Fruit fly (Drosophila melanogaster) whole organism, embryonic: ENCODE data around the gene eIF4E5.

ENCODE experiments used
- Ada2b ChIP-seq: fragments of 200-800 bp; sonication (Bioruptor generic); IDR thresholded peaks from 2 replicates; pipeline ENCODE4 v1.3.6; 2022; ENCODE audit warnings: missing biosample characterization, missing genetic modification characterization
- CG10147 ChIP-seq: fragments of 200-800 bp; sonication (Bioruptor generic); optimal IDR thresholded peaks from 2 replicates; lab custom pipeline; 2019; ENCODE audit warnings: missing biosample characterization, mild to moderate bottlenecking, missing genetic modification characterization, moderate library complexity
- CG11723 ChIP-seq: fragments of 200-800 bp; sonication (Bioruptor generic); optimal IDR thresholded peaks from 2 replicates; lab custom pipeline; 2017; ENCODE audit warnings: missing biosample characterization, mild to moderate bottlenecking, missing genetic modification characterization
- CG14014 ChIP-seq: fragments of 200-800 bp; sonication (Bioruptor generic); IDR thresholded peaks from 2 replicates; pipeline ENCODE4 v1.3.6; 2022; ENCODE audit warnings: missing biosample characterization, missing genetic modification characterization
- CG14667 ChIP-seq: fragments of 200-800 bp; sonication (Bioruptor generic); IDR thresholded peaks from 2 replicates; pipeline ENCODE4 v1.3.6; 2022; ENCODE audit warnings: missing biosample characterization, missing genetic modification characterization
- CG15601 ChIP-seq: fragments of 200-800 bp; sonication (Bioruptor generic); optimal IDR thresholded peaks from 3 replicates; lab custom pipeline; 2019; ENCODE audit warnings: missing biosample characterization, mild to moderate bottlenecking, missing genetic modification characterization, moderate library complexity
- CG17361 ChIP-seq: fragments of 200-800 bp; sonication (Bioruptor generic); IDR thresholded peaks from 3 replicates; pipeline ENCODE4 v1.3.6; 2022; ENCODE audit warnings: missing biosample characterization, missing genetic modification characterization
- CG3065 ChIP-seq: fragments of 200-800 bp; sonication (Bioruptor generic); optimal IDR thresholded peaks from 2 replicates; lab custom pipeline; 2016; ENCODE audit warnings: missing biosample characterization, missing genetic modification characterization
- CG31441 ChIP-seq: fragments of 200-800 bp; sonication (Bioruptor generic); IDR thresholded peaks from 2 replicates; pipeline ENCODE4 v1.3.6; 2022; ENCODE audit warnings: missing biosample characterization, missing genetic modification characterization
- CG3281 ChIP-seq: fragments of 200-800 bp; sonication (Bioruptor generic); optimal IDR thresholded peaks from 3 replicates; lab custom pipeline; 2017; ENCODE audit warnings: missing biosample characterization, mild to moderate bottlenecking, missing genetic modification characterization
- CG4360 ChIP-seq: fragments of 200-800 bp; sonication (Bioruptor generic); IDR thresholded peaks from 2 replicates; pipeline ENCODE4 v1.3.6; 2022; ENCODE audit warnings: missing biosample characterization, missing genetic modification characterization
- CG5953 ChIP-seq: fragments of 200-800 bp; sonication (Bioruptor generic); IDR thresholded peaks from 2 replicates; pipeline ENCODE4 v1.3.6; 2022; ENCODE audit warnings: missing biosample characterization, missing genetic modification characterization
- CG6175 ChIP-seq: fragments of 200-800 bp; sonication (Bioruptor generic); IDR thresholded peaks from 3 replicates; pipeline ENCODE4 v1.3.6; 2022; ENCODE audit warnings: missing biosample characterization, missing genetic modification characterization
- CG6272 ChIP-seq: fragments of 200-800 bp; sonication (Bioruptor generic); IDR thresholded peaks from 2 replicates; pipeline ENCODE4 v1.3.6; 2022; ENCODE audit warnings: missing biosample characterization, missing genetic modification characterization
- CG6654 ChIP-seq: fragments of 200-800 bp; sonication (Bioruptor generic); optimal IDR thresholded peaks from 2 replicates; lab custom pipeline; 2017; ENCODE audit warnings: missing biosample characterization, mild to moderate bottlenecking, missing genetic modification characterization
- CG6683 ChIP-seq: fragments of 200-800 bp; sonication (Bioruptor generic); optimal IDR thresholded peaks from 2 replicates; lab custom pipeline; 2017; ENCODE audit warnings: missing biosample characterization, mild to moderate bottlenecking, missing genetic modification characterization, missing genetic modification reagents
- CG6689 ChIP-seq: fragments of 200-800 bp; sonication (Bioruptor generic); IDR thresholded peaks from 2 replicates; pipeline ENCODE4 v1.3.6; 2022; ENCODE audit warnings: missing biosample characterization, missing genetic modification characterization
- CG6813 ChIP-seq: fragments of 200-800 bp; sonication (Bioruptor generic); optimal IDR thresholded peaks from 2 replicates; lab custom pipeline; 2017; ENCODE audit warnings: missing biosample characterization, missing genetic modification characterization, mild to moderate bottlenecking, moderate library complexity, missing genetic modification reagents
- CG7271 ChIP-seq: fragments of 200-800 bp; sonication (Bioruptor generic); optimal IDR thresholded peaks from 2 replicates; lab custom pipeline; 2018; ENCODE audit warnings: missing biosample characterization, mild to moderate bottlenecking, missing genetic modification characterization, moderate library complexity
- CG7357 ChIP-seq: fragments of 200-800 bp; sonication (Bioruptor generic); IDR thresholded peaks from 3 replicates; pipeline ENCODE4 v1.3.6; 2022; ENCODE audit warnings: missing biosample characterization, missing genetic modification characterization
- CG7987 ChIP-seq: fragments of 200-800 bp; sonication (Bioruptor generic); optimal IDR thresholded peaks from 2 replicates; lab custom pipeline; 2018; ENCODE audit warnings: missing biosample characterization, mild to moderate bottlenecking, missing genetic modification characterization, moderate library complexity
- CG8281 ChIP-seq: fragments of 200-800 bp; sonication (Bioruptor generic); optimal IDR thresholded peaks from 2 replicates; lab custom pipeline; 2018; ENCODE audit warnings: missing biosample characterization, mild to moderate bottlenecking, missing genetic modification characterization, moderate library complexity
- CG8478 ChIP-seq: fragments of >200 bp; optimal IDR thresholded peaks from 2 replicates; lab custom pipeline; 2018
- CG9797 ChIP-seq: fragments of 200-800 bp; sonication (Bioruptor generic); optimal IDR thresholded peaks from 3 replicates; lab custom pipeline; 2018; ENCODE audit warnings: missing biosample characterization, mild to moderate bottlenecking, missing genetic modification characterization
- Dbx ChIP-seq: fragments of 200-800 bp; sonication (Bioruptor generic); IDR thresholded peaks from 3 replicates; pipeline ENCODE4 v1.3.6; 2022; ENCODE audit warnings: missing biosample characterization, missing genetic modification characterization
- Doc2 ChIP-seq: fragments of 200-800 bp; sonication (Bioruptor generic); IDR thresholded peaks from 2 replicates; pipeline ENCODE4 v1.3.6; 2022; ENCODE audit warnings: missing biosample characterization, missing genetic modification characterization
- Eip74EF ChIP-seq, 2 experiments: fragments of 200-800 bp in 1 of 2; fragments of >200 bp in 1 of 2; sonication (Bioruptor generic) in 1 of 2; optimal IDR thresholded peaks; 2 replicates each; lab custom pipeline; 2017 to 2019; ENCODE audit warnings: missing biosample characterization in 2 of 2, missing genetic modification characterization in 2 of 2, mild to moderate bottlenecking in 1 of 2, moderate library complexity in 1 of 2
- H15 ChIP-seq: fragments of 200-800 bp; sonication (Bioruptor generic); IDR thresholded peaks from 3 replicates; pipeline ENCODE4 v1.3.6; 2022; ENCODE audit warnings: missing biosample characterization, missing genetic modification characterization
- Hr3 ChIP-seq: fragments of 200-800 bp; sonication (Bioruptor generic); optimal IDR thresholded peaks from 3 replicates; lab custom pipeline; 2016; ENCODE audit warnings: missing biosample characterization, missing genetic modification characterization
- Hr51 ChIP-seq, 2 experiments: fragments of 200-800 bp; sonication (Bioruptor generic); optimal IDR thresholded peaks; 2 replicates in 1 of 2; 3 replicates in 1 of 2; lab custom pipeline; 2016 to 2018; ENCODE audit warnings: missing biosample characterization in 2 of 2, missing genetic modification characterization in 2 of 2, mild to moderate bottlenecking in 1 of 2, moderate library complexity in 1 of 2
- Lhr ChIP-seq: fragments of 200-800 bp; sonication (Bioruptor generic); optimal IDR thresholded peaks from 3 replicates; lab custom pipeline; 2017; ENCODE audit warnings: mild to moderate bottlenecking, missing biosample characterization, missing genetic modification reagents, missing genetic modification characterization
- MBD-R2 ChIP-seq: fragments of 200-800 bp; sonication (Bioruptor generic); IDR thresholded peaks from 2 replicates; pipeline ENCODE4 v1.3.6; 2022; ENCODE audit warnings: missing biosample characterization, missing genetic modification characterization
- Scr ChIP-seq: fragments of 200-800 bp; sonication (Bioruptor generic); IDR thresholded peaks from 2 replicates; pipeline ENCODE4 v1.3.6; 2022; ENCODE audit warnings: missing biosample characterization, missing genetic modification characterization; ENCODE audit not compliant: partially characterized antibody
- Sry-β ChIP-seq: fragments of 200-800 bp; sonication (Bioruptor generic); optimal IDR thresholded peaks from 2 replicates; lab custom pipeline; 2018; ENCODE audit warnings: missing biosample characterization, mild to moderate bottlenecking, missing genetic modification characterization, moderate library complexity
- Ssrp ChIP-seq: fragments of 200-800 bp; sonication (Bioruptor generic); optimal IDR thresholded peaks from 2 replicates; lab custom pipeline; 2018; ENCODE audit warnings: missing biosample characterization, mild to moderate bottlenecking, missing genetic modification characterization, moderate library complexity
- bbx ChIP-seq: fragments of 200-800 bp; sonication (Bioruptor generic); IDR thresholded peaks from 2 replicates; pipeline ENCODE4 v1.3.6; 2022; ENCODE audit warnings: missing biosample characterization, missing genetic modification characterization; ENCODE audit not compliant: partially characterized antibody
- br ChIP-seq: fragments of >200 bp; optimal IDR thresholded peaks from 2 replicates; lab custom pipeline; 2017
- caup ChIP-seq: fragments of 200-800 bp; sonication (Bioruptor generic); optimal IDR thresholded peaks from 3 replicates; lab custom pipeline; 2017; ENCODE audit warnings: missing biosample characterization, mild to moderate bottlenecking, missing genetic modification characterization, moderate library complexity; ENCODE audit not compliant: severe bottlenecking
- chif ChIP-seq, 2 experiments: fragments of 200-800 bp; sonication (Bioruptor generic); optimal IDR thresholded peaks; 3 replicates each; lab custom pipeline; 2016; ENCODE audit warnings: missing biosample characterization in 2 of 2, missing genetic modification characterization in 2 of 2
- dati ChIP-seq: fragments of 200-800 bp; sonication (Bioruptor generic); IDR thresholded peaks from 2 replicates; pipeline ENCODE4 v1.3.6; 2022; ENCODE audit warnings: missing biosample characterization, missing genetic modification characterization
- esg ChIP-seq: fragments of 200-800 bp; sonication (Bioruptor generic); conservative IDR thresholded peaks from 2 replicates; pipeline ENCODE4 v1.3.6; 2022; ENCODE audit warnings: missing biosample characterization, missing genetic modification characterization
- fd96Cb ChIP-seq: fragments of 200-800 bp; sonication (Bioruptor generic); optimal IDR thresholded peaks from 2 replicates; lab custom pipeline; 2018; ENCODE audit warnings: missing biosample characterization, mild to moderate bottlenecking, missing genetic modification characterization, moderate library complexity
- gce ChIP-seq: fragments of 200-800 bp; sonication (Bioruptor generic); IDR thresholded peaks from 3 replicates; pipeline ENCODE4 v1.3.6; 2022; ENCODE audit warnings: missing biosample characterization, missing genetic modification characterization
- gcm2 ChIP-seq: fragments of 200-800 bp; sonication (Bioruptor generic); optimal IDR thresholded peaks from 2 replicates; lab custom pipeline; 2016; ENCODE audit warnings: missing biosample characterization, missing genetic modification characterization
- sd ChIP-seq: fragments of 200-800 bp; sonication (Bioruptor generic); optimal IDR thresholded peaks from 3 replicates; lab custom pipeline; 2018; ENCODE audit warnings: missing biosample characterization, mild to moderate bottlenecking, missing genetic modification characterization, moderate library complexity
- sens-2 ChIP-seq: fragments of 200-800 bp; sonication (Bioruptor generic); IDR thresholded peaks from 2 replicates; pipeline ENCODE4 v1.3.6; 2022; ENCODE audit warnings: missing biosample characterization, missing genetic modification characterization
- so ChIP-seq: fragments of 200-800 bp; sonication (Bioruptor generic); IDR thresholded peaks from 3 replicates; pipeline ENCODE4 v1.3.6; 2022; ENCODE audit warnings: missing biosample characterization, missing genetic modification characterization
- ssp ChIP-seq: fragments of 200-800 bp; sonication (Bioruptor generic); IDR thresholded peaks from 2 replicates; pipeline ENCODE4 v1.3.6; 2022; ENCODE audit warnings: missing biosample characterization, missing genetic modification characterization
- twi ChIP-seq: fragments of 200-800 bp; optimal IDR thresholded peaks from 2 replicates; lab custom pipeline; 2019; ENCODE audit warnings: missing biosample characterization, mild to moderate bottlenecking, missing genetic modification characterization, moderate library complexity

eIF4E5 gene

dm6 chr3L:7911765-7912556, 17.3 kb downstream of the eIF4E5 start, which contains the start of the genes pbl and CG8281 (continued):
- TF ChIP-seq CG3065 (GFP tag; lab: Kevin White, UChicago) (no peak), H15 (GFP tag; lab: Robert Waterston, UW) (no peak), twi (no peak), caup (GFP tag; lab: Kevin White, UChicago) (peak; percentile 49), Hr3 (peak; percentile 63), Eip74EF (GFP tag; optimal IDR thresholded peaks at IDR 0.05; lab: Kevin White, UChicago) (no peak), CG14014 (0 out of 2 replicates have a peak, but pooled peaks have one; percentile 40), Sry-β (GFP tag; lab: Kevin White, UChicago) (no peak), CG17361 (GFP tag; lab: Robert Waterston, UW) (peak; percentile 81), Dbx (GFP tag; lab: Robert Waterston, UW) (0 out of 3 replicates have a peak, but pooled peaks have one; percentile 54), CG5953 (GFP tag; lab: Robert Waterston, UW) (no peak), CG6689 (GFP tag; lab: Robert Waterston, UW) (peak; percentile 48; the same call in 1 of the 2 replicates), chif (GFP tag; optimal IDR thresholded peaks at IDR 0.05; lab: Kevin White, UChicago) (peak; percentile 28 to 50), br (lab: Kevin White, UChicago) (no peak), CG7357 (GFP tag; lab: Robert Waterston, UW) (no peak), CG31441 (GFP tag; lab: Robert Waterston, UW) (peak; percentile 41; the same call in 1 of the 2 replicates), CG7987 (GFP tag; lab: Kevin White, UChicago) (no peak), CG11723 (GFP tag; lab: Kevin White, UChicago) (no peak), CG6175 (GFP tag; lab: Robert Waterston, UW) (no peak), CG6272 (GFP tag; lab: Robert Waterston, UW) (no peak), CG4360 (GFP tag; lab: Robert Waterston, UW) (peak; percentile 99), CG6654 (no peak), CG8281 (tag; lab: Kevin White, UChicago) (peak; percentile 100), CG10147 (GFP tag; lab: Kevin White, UChicago) (peak; percentile 37), MBD-R2 (GFP tag; lab: Robert Waterston, UW) (peak; percentile 58), so (0 out of 3 replicates have a peak, but pooled peaks have one; percentile 4), sd (no peak), CG6683 (GFP tag; lab: Kevin White, UChicago) (no peak), CG9797 (GFP tag; lab: Kevin White, UChicago) (peak; percentile 90), CG8478 (lab: Kevin White, UChicago) (peak; percentile 44), gce (GFP tag; lab: Robert Waterston, UW) (no peak), Ada2b (GFP tag; lab: Robert Waterston, UW) (peak; percentile 44; the same call in 1 of the 2 replicates), esg (GFP tag; lab: Robert Waterston, UW) (peak; percentile 46), dati (no peak), CG6813 (no peak), CG7271 (no peak), Ssrp (tag; lab: Kevin White, UChicago) (peak; percentile 30), bbx (GFP tag; lab: Robert Waterston, UW) (peak; percentile 78), Hr51 (GFP tag; optimal IDR thresholded peaks at IDR 0.05; lab: Kevin White, UChicago) (peak in 1 of 2 experiments; percentile 65), sens-2 (GFP tag; lab: Robert Waterston, UW) (0 out of 2 replicates have a peak, but pooled peaks have one; percentile 35), Lhr (GFP tag; lab: Kevin White, UChicago) (peak; percentile 54), CG14667 (GFP tag; lab: Robert Waterston, UW) (no peak), ssp (peak; percentile 47), Doc2 (GFP tag; lab: Robert Waterston, UW) (no peak), gcm2 (GFP tag; lab: Kevin White, UChicago) (no peak), CG3281 (GFP tag; lab: Kevin White, UChicago) (peak; percentile 52), fd96Cb (peak; percentile 48), Scr (GFP tag; lab: Robert Waterston, UW) (peak; percentile 73), CG15601 (tag; lab: Kevin White, UChicago) (peak; percentile 41)
